Worm (Caenorhabditis elegans) whole organism, midembryonic: Measurements from ENCODE around the gene Y48E1B.3.

Experiments used
- cog-1 ChIP-seq: sonication (generic microtip); optimal IDR thresholded peaks from 2 replicates; lab custom pipeline; 2016; ENCODE audit warnings: missing genetic modification characterization, missing compliant biosample characterization
- flt-1 ChIP-seq: fragments of 200-800 bp; sonication (Bioruptor generic); IDR thresholded peaks from 2 replicates; pipeline ENCODE4 v1.3.6; 2022; ENCODE audit warnings: missing genetic modification characterization, missing compliant biosample characterization
- klf-2 ChIP-seq: fragments of 200-800 bp; sonication (Bioruptor generic); conservative IDR thresholded peaks from 2 replicates; pipeline ENCODE4 v1.3.6; 2022; ENCODE audit warnings: missing genetic modification reagents, missing genetic modification characterization, missing compliant biosample characterization
- tab-1 ChIP-seq: fragments of 200-800 bp; sonication (Bioruptor generic); IDR thresholded peaks from 2 replicates; pipeline ENCODE4 v1.3.6; 2022; ENCODE audit warnings: missing genetic modification characterization, missing compliant biosample characterization
- ztf-23 ChIP-seq: fragments of 200-800 bp; sonication (Bioruptor generic); IDR thresholded peaks from 2 replicates; pipeline ENCODE4 v1.3.6; 2022; ENCODE audit warnings: missing genetic modification reagents, missing genetic modification characterization, missing compliant biosample characterization
- ztf-29 ChIP-seq: fragments of 200-800 bp; sonication (Bioruptor generic); IDR thresholded peaks from 2 replicates; pipeline ENCODE4 v1.3.6; 2022; ENCODE audit warnings: missing genetic modification reagents, missing genetic modification characterization, missing compliant biosample characterization

- TF ChIP-seq ztf-23, result no peak
- no peak for TF ChIP-seq tab-1 (GFP tag; lab: Robert Waterston, UW)
- TF ChIP-seq flt-1 (GFP tag; lab: Robert Waterston, UW), result no peak
- TF ChIP-seq cog-1 (tag; lab: Kevin White, UChicago), result no peak
- TF ChIP-seq ztf-29 (GFP tag; lab: Robert Waterston, UW), result no peak
- no peak for TF ChIP-seq klf-2 (GFP tag; lab: Robert Waterston, UW)
These were observed 24.8 kb downstream of the Y48E1B.3 start for ce11 chrII:13542991-13543390.
